Fruit fly (Drosophila melanogaster): ENCODE data around the gene Task6.

Gene Task6

dm6 chr3R:13676137-13677086, 2.1 kb upstream of the Task6 start, which contains the start of the genes Lkb1 and CG9588 (continued):
- TF ChIP-seq zen (tag; optimal IDR thresholded peaks at IDR 0.05) (peak; percentile 5), CG31441 (GFP tag; IDR thresholded peaks at IDR 0.05) (no peak), Xbp1 (GFP tag; optimal IDR thresholded peaks at IDR 0.05) (peak; percentile 66), cas (GFP tag; IDR thresholded peaks at IDR 0.05) (peak; percentile 21; the same call in 1 of the 2 replicates), CG3726 (GFP tag; IDR thresholded peaks at IDR 0.05) (peak; percentile 64; the same call in 1 of the 3 replicates), CG31224 (GFP tag; IDR thresholded peaks at IDR 0.05) (peak; percentile 48), CG13296 (GFP tag; optimal IDR thresholded peaks at IDR 0.05) (no peak), ara (GFP tag; IDR thresholded peaks at IDR 0.05) (peak; percentile 80), cato (GFP tag; optimal IDR thresholded peaks at IDR 0.05; ENCODE audit: borderline replicate concordance) (no peak), Bgb (GFP tag; IDR thresholded peaks at IDR 0.05; ENCODE audit: partially characterized antibody) (no peak), Fer3 (tag; optimal IDR thresholded peaks at IDR 0.05) (peak; percentile 45), CG14710 (tag; optimal IDR thresholded peaks at IDR 0.05) (peak; percentile 27), pho (GFP tag; optimal IDR thresholded peaks at IDR 0.05) (peak; percentile 53), CG8089 (GFP tag; optimal IDR thresholded peaks at IDR 0.05) (no peak), CG9437 (GFP tag; optimal IDR thresholded peaks at IDR 0.05) (peak; percentile 17), CG14667 (GFP tag; IDR thresholded peaks at IDR 0.05) (peak; percentile 81), Xrp1 (GFP tag; IDR thresholded peaks at IDR 0.05) (peak; percentile 84), ewg (GFP tag; optimal IDR thresholded peaks at IDR 0.05) (peak; percentile 39), CG17612 (GFP tag; IDR thresholded peaks at IDR 0.05) (peak; percentile 47; the same call in 1 of the 2 replicates), Oli (tag; optimal IDR thresholded peaks at IDR 0.05) (peak; percentile 22), Awh (GFP tag; IDR thresholded peaks at IDR 0.05) (peak; percentile 85), CG7745 (tag; optimal IDR thresholded peaks at IDR 0.05) (no peak), D (optimal IDR thresholded peaks at IDR 0.05) (no peak), D (GFP tag; optimal IDR thresholded peaks at IDR 0.05) (peak; percentile 54), Lhr (GFP tag; optimal IDR thresholded peaks at IDR 0.05) (peak; percentile 11), CG15601 (tag; optimal IDR thresholded peaks at IDR 0.05) (no peak), ham (GFP tag; IDR thresholded peaks at IDR 0.05) (0 out of 2 replicates have a peak, but pooled peaks have one; percentile 56), CG3838 (GFP tag; optimal IDR thresholded peaks at IDR 0.05) (peak; percentile 1), Ets65A (GFP tag) (peak; percentile 94), B-H1 (GFP tag; IDR thresholded peaks at IDR 0.05) (peak; percentile 66), chinmo (GFP tag; IDR thresholded peaks at IDR 0.05; ENCODE audit: partially characterized antibody) (no peak), Lpt (GFP tag; optimal IDR thresholded peaks at IDR 0.05) (no peak), phol (tag; optimal IDR thresholded peaks at IDR 0.05) (peak; percentile 16), wek (GFP tag; optimal IDR thresholded peaks at IDR 0.05) (no peak), Hand (GFP tag; optimal IDR thresholded peaks at IDR 0.05) (no peak), eyg (GFP tag; optimal IDR thresholded peaks at IDR 0.05) (no peak), CG11723 (GFP tag; optimal IDR thresholded peaks at IDR 0.05) (peak; percentile 3), knrl (GFP tag; IDR thresholded peaks at IDR 0.05; ENCODE audit: partially characterized antibody) (no peak; the same call in 2 of the 3 replicates), yki (optimal IDR thresholded peaks at IDR 0.05) (no peak), chn (GFP tag; optimal IDR thresholded peaks at IDR 0.05) (peak; percentile 49), CG8765 (GFP tag; IDR thresholded peaks at IDR 0.05) (peak; percentile 66), jigr1 (GFP tag; IDR thresholded peaks at IDR 0.05) (peak; percentile 79), CG16863 (GFP tag; optimal IDR thresholded peaks at IDR 0.05) (peak; percentile 62), CG2889 (GFP tag; IDR thresholded peaks at IDR 0.05) (peak; percentile 77), CG13624 (GFP tag; optimal IDR thresholded peaks at IDR 0.05) (peak; percentile 45), slou (GFP tag; optimal IDR thresholded peaks at IDR 0.05) (no peak), CG14050 (GFP tag; IDR thresholded peaks at IDR 0.05) (peak; percentile 57; the same call in 2 of the 3 replicates), Hsf (GFP tag; optimal IDR thresholded peaks at IDR 0.05) (peak; percentile 56), CG18619 (GFP tag; optimal IDR thresholded peaks at IDR 0.05) (peak; percentile 36)
